Worm (Caenorhabditis elegans): ENCODE measurements around the gene mkk-4.

DNA sequence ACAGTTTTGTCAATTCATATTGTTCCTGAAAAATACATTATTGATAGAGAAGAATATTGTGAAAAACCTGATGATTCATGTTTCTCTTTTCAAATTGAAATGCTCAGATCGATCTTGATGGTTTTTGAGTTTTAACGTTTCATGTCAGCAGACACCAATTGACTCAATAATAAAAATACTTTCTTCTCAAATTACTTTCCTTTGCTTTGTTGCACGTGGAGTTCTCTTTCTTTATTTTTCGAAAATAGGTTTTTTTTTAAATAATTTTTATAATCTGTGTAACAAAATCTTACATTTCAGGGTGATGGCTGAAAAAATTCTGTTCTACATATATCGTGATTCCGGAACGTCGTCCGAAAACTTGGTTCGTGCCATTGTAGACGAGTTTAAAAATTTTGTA lies 27.0 kb upstream of the mkk-4 start, which contains the start of gene F19C6.2:
- TF ChIP-seq nhr-237 (tag; optimal IDR thresholded peaks at IDR 0.05) (no peak), elt-2 (tag; optimal IDR thresholded peaks at IDR 0.05) (no peak), lin-39 (tag; optimal IDR thresholded peaks at IDR 0.05) (no peak), snu-23 (GFP tag; optimal IDR thresholded peaks at IDR 0.05) (no peak), sptf-1 (tag; optimal IDR thresholded peaks at IDR 0.05) (no peak)

Measured in whole organism, L1 larva.